Worm (Caenorhabditis elegans): ENCODE measurements around the gene znf-474.

- no peak for TF ChIP-seq ceh-79 (tag; optimal IDR thresholded peaks at IDR 0.05)
- no peak for TF ChIP-seq dpl-1 (GFP tag; optimal IDR thresholded peaks at IDR 0.05)
- TF ChIP-seq pbrm-1 (GFP tag; IDR thresholded peaks at IDR 0.05) = no peak
- TF ChIP-seq sptf-2 (GFP tag; optimal IDR thresholded peaks at IDR 0.05) = no peak
- TF ChIP-seq him-1 (tag; optimal IDR thresholded peaks at IDR 0.05) = no peak
- TF ChIP-seq aptf-2 (GFP tag; conservative IDR thresholded peaks at IDR 0.05) = no peak
- TF ChIP-seq F37B4.10 (GFP tag; IDR thresholded peaks at IDR 0.05) = no peak
Measured at ce11 chrX:12160002-12160690, 10.4 kb downstream of the znf-474 start, which contains the start of gene F57G12.2.

Measured in whole organism, young adult.